Fruit fly (Drosophila melanogaster): ENCODE results near the gene CG32040.

The CG32040 gene

DNA sequence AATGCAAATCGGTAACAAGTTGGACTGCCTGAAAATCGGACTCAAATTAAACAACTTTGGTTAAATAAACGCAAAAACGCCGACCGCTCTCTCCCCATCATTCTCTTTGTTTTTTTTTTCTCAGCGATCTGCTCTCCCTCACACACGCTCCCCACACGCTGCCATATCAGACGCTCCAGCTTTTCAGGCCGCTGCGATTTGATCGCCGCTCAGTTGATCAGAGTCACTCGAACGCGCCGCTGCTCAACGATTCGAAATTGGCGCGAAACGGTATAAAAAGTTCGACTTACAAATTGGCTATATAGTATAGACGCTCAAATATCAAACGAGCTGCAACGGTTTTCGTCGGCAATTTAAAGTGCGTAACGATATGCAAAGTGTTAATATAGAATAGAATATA lies 13.6 kb upstream of the CG32040 start:
- TF ChIP-seq CG7045 (GFP tag; optimal IDR thresholded peaks at IDR 0.05) (no peak), CG12768 (GFP tag; optimal IDR thresholded peaks at IDR 0.05) (peak; percentile 40), tj (GFP tag; optimal IDR thresholded peaks at IDR 0.05) (no peak), kay (GFP tag; ENCODE audit: borderline replicate concordance) (no peak), cic (GFP tag; optimal IDR thresholded peaks at IDR 0.05) (no peak), Hr96 (GFP tag; optimal IDR thresholded peaks at IDR 0.05) (peak; percentile 1), Mnt (GFP tag; optimal IDR thresholded peaks at IDR 0.05) (peak; percentile 30), CG7101 (tag; optimal IDR thresholded peaks at IDR 0.05) (no peak), ovo (GFP tag; optimal IDR thresholded peaks at IDR 0.05) (no peak)

DNA sequence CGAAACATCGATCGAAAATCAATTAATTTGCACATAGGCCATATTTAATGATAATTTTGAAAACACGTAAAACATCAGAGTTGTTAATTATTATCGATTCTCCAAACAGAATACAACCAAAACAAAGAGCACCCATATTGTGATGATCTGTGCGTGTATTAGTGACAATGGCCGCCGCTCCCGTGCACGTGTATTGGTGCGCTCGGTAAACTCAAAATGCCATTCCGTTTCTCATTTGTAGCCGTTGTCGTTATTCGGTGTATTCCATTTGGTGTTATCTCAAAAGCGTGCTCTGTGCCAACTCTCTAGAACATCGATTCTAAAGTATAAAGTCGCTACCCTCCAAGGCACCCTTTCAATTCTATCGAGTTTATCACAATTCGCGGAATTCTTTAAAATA lies 13.0 kb upstream of the CG32040 start:
- no peak for TF ChIP-seq bab1 (GFP tag; optimal IDR thresholded peaks at IDR 0.05)
- TF ChIP-seq CG12768 (GFP tag; optimal IDR thresholded peaks at IDR 0.05), result peak; percentile 2
- peak; percentile 21 for TF ChIP-seq cic (GFP tag; optimal IDR thresholded peaks at IDR 0.05)
- no peak for TF ChIP-seq cnc (optimal IDR thresholded peaks at IDR 0.05)

DNA sequence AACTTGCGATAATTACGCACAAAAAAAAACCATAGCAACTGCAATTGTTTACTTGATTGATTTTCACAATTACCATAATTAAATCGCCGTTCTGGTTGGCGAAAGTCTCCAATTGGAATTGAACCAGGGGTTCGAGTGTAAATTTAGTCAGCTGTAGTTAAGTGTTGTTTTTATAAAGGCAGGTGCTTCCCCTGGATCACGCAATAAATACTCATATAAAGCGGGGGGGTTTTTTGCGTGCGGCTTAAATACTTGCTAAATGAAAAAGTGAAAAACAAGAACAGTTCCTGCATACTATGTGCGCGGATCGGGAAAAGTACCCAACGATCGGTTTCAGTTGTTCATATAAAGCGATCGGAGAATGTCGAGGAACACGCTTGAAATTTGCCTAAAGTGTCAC lies 9.9 kb upstream of the CG32040 start:
- TF ChIP-seq CG7045 (GFP tag; optimal IDR thresholded peaks at IDR 0.05), result no peak
- TF ChIP-seq tj (GFP tag; optimal IDR thresholded peaks at IDR 0.05), result no peak
- no peak for TF ChIP-seq Mnt (GFP tag; optimal IDR thresholded peaks at IDR 0.05)
- TF ChIP-seq CG12768 (GFP tag; optimal IDR thresholded peaks at IDR 0.05), result peak; percentile 42

DNA sequence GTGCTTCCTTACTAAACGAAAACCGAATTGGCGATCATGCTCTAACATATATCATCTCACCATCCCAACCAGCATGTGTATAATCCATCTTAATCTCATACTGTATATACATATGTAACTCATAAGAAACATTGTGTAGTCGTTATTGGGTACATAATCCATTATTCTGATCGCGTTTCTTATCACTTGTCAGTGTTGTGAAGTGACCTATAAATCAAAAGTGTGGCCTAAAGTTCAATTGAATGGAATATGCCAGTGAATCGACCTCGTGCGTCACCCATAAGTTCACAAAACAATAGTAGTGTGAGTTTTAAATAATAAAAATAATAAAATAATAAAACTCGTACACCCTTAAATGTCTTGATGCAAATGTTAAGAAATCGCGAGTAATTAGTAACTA lies 8.7 kb upstream of the CG32040 start:
- no peak for TF ChIP-seq CG33017 (tag; optimal IDR thresholded peaks at IDR 0.05)
- no peak for TF ChIP-seq CG12768 (GFP tag; optimal IDR thresholded peaks at IDR 0.05)
- TF ChIP-seq Mnt (GFP tag; optimal IDR thresholded peaks at IDR 0.05), result no peak
- TF ChIP-seq CG7045 (GFP tag; optimal IDR thresholded peaks at IDR 0.05), result no peak

DNA sequence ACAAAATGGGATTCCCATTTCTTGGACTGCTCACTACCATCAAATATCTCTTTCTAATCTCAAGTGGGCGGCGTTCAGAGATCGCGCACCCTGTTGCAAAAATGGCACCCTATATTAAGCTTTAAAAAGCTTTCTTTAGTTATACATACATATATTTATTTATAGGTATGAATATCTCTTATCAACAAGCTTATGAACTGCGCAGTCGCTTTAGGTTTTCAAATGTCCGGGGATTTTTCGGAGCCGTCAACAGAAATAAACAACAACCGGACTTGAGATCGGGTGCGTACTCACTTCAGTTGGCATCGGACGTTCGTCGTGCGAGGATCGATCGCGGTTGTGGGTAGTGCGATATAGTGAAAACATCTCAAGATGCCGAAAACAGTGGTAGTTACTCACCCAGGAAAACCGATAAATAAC lies 4.5 kb upstream of the CG32040 start, which contains the start of gene PGRP-LF:
PGRP-LF (plus strand) TSS at position 296 of the 420 bp plus-strand sequence.
- TF ChIP-seq bab1 (GFP tag; optimal IDR thresholded peaks at IDR 0.05), result peak; percentile 24
- TF ChIP-seq ovo (GFP tag; optimal IDR thresholded peaks at IDR 0.05), result no peak
- TF ChIP-seq Hr96 (GFP tag; optimal IDR thresholded peaks at IDR 0.05), result peak; percentile 36
- no peak for TF ChIP-seq CG1620 (GFP tag; optimal IDR thresholded peaks at IDR 0.05)
- peak; percentile 7 for TF ChIP-seq CG11617 (GFP tag; optimal IDR thresholded peaks at IDR 0.05)
- peak; percentile 74 for TF ChIP-seq CG33017 (tag; optimal IDR thresholded peaks at IDR 0.05)
- TF ChIP-seq CG7045 (GFP tag; optimal IDR thresholded peaks at IDR 0.05), result no peak
- peak; percentile 60 for TF ChIP-seq Mnt (GFP tag; optimal IDR thresholded peaks at IDR 0.05)
- TF ChIP-seq Clk (GFP tag; optimal IDR thresholded peaks at IDR 0.05), result peak; percentile 5
- TF ChIP-seq CG5204 (GFP tag; optimal IDR thresholded peaks at IDR 0.05), result peak; percentile 38
- TF ChIP-seq toe (GFP tag; optimal IDR thresholded peaks at IDR 0.05), result peak; percentile 50
- TF ChIP-seq Crg-1 (GFP tag; optimal IDR thresholded peaks at IDR 0.05), result no peak
- TF ChIP-seq cic (GFP tag; optimal IDR thresholded peaks at IDR 0.05), result peak; percentile 92
- peak; percentile 54 for TF ChIP-seq CG7101 (tag; optimal IDR thresholded peaks at IDR 0.05)
- TF ChIP-seq cnc (optimal IDR thresholded peaks at IDR 0.05), result no peak
- TF ChIP-seq tj (GFP tag; optimal IDR thresholded peaks at IDR 0.05), result no peak
- peak; percentile 99 for TF ChIP-seq kay (GFP tag; ENCODE audit: borderline replicate concordance)
- TF ChIP-seq CG14711 (tag; optimal IDR thresholded peaks at IDR 0.05), result no peak
- no peak for TF ChIP-seq pad (GFP tag; optimal IDR thresholded peaks at IDR 0.05)
- TF ChIP-seq CG12768 (GFP tag; optimal IDR thresholded peaks at IDR 0.05), result peak; percentile 85

DNA sequence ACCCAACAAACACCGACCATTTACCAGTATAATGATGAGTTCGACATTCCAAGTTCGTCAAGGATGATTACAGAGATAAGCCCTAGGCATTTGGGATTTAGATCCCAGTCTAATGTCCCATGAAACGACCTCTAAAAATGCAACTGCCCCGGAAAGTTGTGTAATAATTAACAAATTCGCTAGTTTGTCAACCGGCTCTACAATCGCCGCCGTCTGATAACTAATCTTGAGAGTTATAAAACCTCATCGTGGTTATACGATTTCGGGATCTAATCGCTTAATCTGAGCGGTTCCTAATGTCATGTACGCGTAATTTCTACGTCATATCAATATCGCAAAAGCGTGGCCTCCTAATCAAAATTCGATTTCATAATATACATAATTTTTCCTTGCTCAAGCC lies 1.7 kb downstream of the CG32040 start:
- TF ChIP-seq cic (GFP tag; optimal IDR thresholded peaks at IDR 0.05), result peak; percentile 57
- TF ChIP-seq kay (GFP tag; ENCODE audit: borderline replicate concordance), result peak; percentile 83
- TF ChIP-seq Mnt (GFP tag; optimal IDR thresholded peaks at IDR 0.05), result peak; percentile 3
- TF ChIP-seq tj (GFP tag; optimal IDR thresholded peaks at IDR 0.05), result no peak
- TF ChIP-seq Hr96 (GFP tag; optimal IDR thresholded peaks at IDR 0.05), result no peak

DNA sequence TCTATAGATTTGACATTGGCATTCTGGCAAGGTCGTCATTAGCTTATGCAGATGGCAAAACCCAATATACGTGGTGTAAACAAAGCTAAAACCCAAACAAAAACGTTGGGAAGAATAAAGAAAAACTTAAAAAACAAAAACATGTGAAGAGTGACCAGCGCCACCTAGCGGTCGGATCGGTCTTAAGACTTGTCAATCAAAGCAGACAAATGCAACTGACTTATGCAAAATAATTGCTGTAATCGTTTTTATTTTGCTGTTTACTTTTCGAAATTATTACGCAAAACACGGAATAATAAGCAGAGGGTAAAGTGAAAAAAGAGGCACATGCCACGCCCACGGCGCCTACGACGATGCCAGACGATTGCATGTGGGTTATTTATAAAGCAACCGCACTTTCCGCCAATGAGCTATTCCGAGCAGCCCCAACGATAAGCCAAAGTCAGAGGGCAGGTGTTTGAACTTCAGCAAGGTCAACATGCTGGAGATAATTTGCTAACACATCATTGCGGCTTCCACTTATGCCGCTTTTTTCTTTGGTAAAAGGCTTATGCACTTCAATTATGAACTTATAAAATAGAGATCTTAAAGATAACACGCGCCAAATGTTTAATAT lies 2.4 kb downstream of the CG32040 start:
- TF ChIP-seq Hr96 (GFP tag; optimal IDR thresholded peaks at IDR 0.05), result no peak
- TF ChIP-seq cic (GFP tag; optimal IDR thresholded peaks at IDR 0.05), result no peak
- TF ChIP-seq CG1620 (GFP tag; optimal IDR thresholded peaks at IDR 0.05), result no peak
- no peak for TF ChIP-seq Clk (GFP tag; optimal IDR thresholded peaks at IDR 0.05)
- TF ChIP-seq CG33017 (tag; optimal IDR thresholded peaks at IDR 0.05), result no peak
- no peak for TF ChIP-seq CG5204 (GFP tag; optimal IDR thresholded peaks at IDR 0.05)
- no peak for TF ChIP-seq tj (GFP tag; optimal IDR thresholded peaks at IDR 0.05)

All from whole organism, adult.